Worm (Caenorhabditis elegans) whole organism, young adult: Measurements from ENCODE around the gene H01G02.1.

Experiments used
- B0336.3 ChIP-seq: fragments of 200-800 bp; sonication (Bioruptor generic); IDR thresholded peaks from 2 replicates; pipeline ENCODE4 v1.3.6; 2022; ENCODE audit warnings: missing genetic modification characterization, missing compliant biosample characterization
- F23B12.7 ChIP-seq: sonication (generic microtip); optimal IDR thresholded peaks from 2 replicates; lab custom pipeline; 2017; ENCODE audit warnings: missing genetic modification characterization, mild to moderate bottlenecking, missing compliant biosample characterization, antibody characterized with exemption, moderate library complexity; ENCODE audit not compliant: insufficient read depth
- F33H1.4 ChIP-seq: fragments of 200-800 bp; sonication (Bioruptor generic); IDR thresholded peaks from 2 replicates; pipeline ENCODE4 v1.3.6; 2022; ENCODE audit warnings: missing genetic modification reagents, missing genetic modification characterization, missing compliant biosample characterization
- F39B2.1 ChIP-seq: fragments of 200-800 bp; sonication (Bioruptor generic); IDR thresholded peaks from 2 replicates; pipeline ENCODE4 v1.3.6; 2022; ENCODE audit warnings: missing genetic modification reagents, missing genetic modification characterization, missing compliant biosample characterization
- Y53G8AR.9 ChIP-seq: fragments of 200-800 bp; sonication (Bioruptor generic); conservative IDR thresholded peaks from 2 replicates; pipeline ENCODE4 v1.3.6; 2022; ENCODE audit warnings: missing genetic modification reagents, missing genetic modification characterization, missing compliant biosample characterization
- Y67H2A.10 ChIP-seq: fragments of 200-800 bp; sonication (Bioruptor generic); conservative IDR thresholded peaks from 2 replicates; pipeline ENCODE4 v1.3.6; 2022; ENCODE audit warnings: missing genetic modification reagents, missing genetic modification characterization, missing compliant biosample characterization
- Y95B8A.8 ChIP-seq: fragments of 200-800 bp; sonication (Bioruptor generic); IDR thresholded peaks from 2 replicates; pipeline ENCODE4 v1.3.6; 2022; ENCODE audit warnings: missing genetic modification reagents, missing genetic modification characterization, missing compliant biosample characterization
- ZK185.1 ChIP-seq: sonication (generic microtip); optimal IDR thresholded peaks from 2 replicates; lab custom pipeline; 2016; ENCODE audit warnings: mild to moderate bottlenecking, missing genetic modification characterization, missing compliant biosample characterization; ENCODE audit not compliant: poor library complexity, severe bottlenecking
- akir-1 ChIP-seq: fragments of 200-800 bp; sonication (Bioruptor generic); optimal IDR thresholded peaks from 2 replicates; lab custom pipeline; 2018; ENCODE audit warnings: mild to moderate bottlenecking, missing genetic modification characterization, moderate library complexity, missing compliant biosample characterization
- attf-3 ChIP-seq: fragments of 200-800 bp; sonication (Bioruptor generic); conservative IDR thresholded peaks from 2 replicates; pipeline ENCODE4 v1.3.6; 2022; ENCODE audit warnings: missing genetic modification reagents, missing genetic modification characterization, missing compliant biosample characterization
- dox-1 ChIP-seq: fragments of 200-800 bp; sonication (Bioruptor generic); IDR thresholded peaks from 2 replicates; pipeline ENCODE4 v1.3.6; 2022; ENCODE audit warnings: missing genetic modification reagents, missing genetic modification characterization, missing compliant biosample characterization
- ets-4 ChIP-seq: fragments of 200-800 bp; sonication (Bioruptor generic); optimal IDR thresholded peaks from 2 replicates; lab custom pipeline; 2018; ENCODE audit warnings: mild to moderate bottlenecking, missing genetic modification characterization, missing compliant biosample characterization
- hmg-1.2 ChIP-seq: fragments of 200-800 bp; sonication (Bioruptor generic); IDR thresholded peaks from 2 replicates; pipeline ENCODE4 v1.3.6; 2022; ENCODE audit warnings: missing genetic modification reagents, missing genetic modification characterization, missing compliant biosample characterization
- hrde-1 ChIP-seq: sonication (generic microtip); optimal IDR thresholded peaks from 2 replicates; lab custom pipeline; 2016; ENCODE audit warnings: missing genetic modification characterization, mild to moderate bottlenecking, missing compliant biosample characterization, moderate library complexity, missing genotype, missing genetic modification reagents, borderline replicate concordance
- lin-26 ChIP-seq: fragments of 200-800 bp; sonication (Bioruptor generic); IDR thresholded peaks from 2 replicates; pipeline ENCODE4 v1.3.6; 2022; ENCODE audit warnings: missing genetic modification reagents, missing genetic modification characterization, missing compliant biosample characterization
- lsy-27 ChIP-seq: sonication (generic microtip); optimal IDR thresholded peaks from 2 replicates; lab custom pipeline; 2017; ENCODE audit warnings: missing genetic modification characterization, mild to moderate bottlenecking, missing compliant biosample characterization, antibody characterized with exemption, missing genotype, borderline replicate concordance; ENCODE audit not compliant: insufficient read depth
- madf-3 ChIP-seq: fragments of 200-800 bp; sonication (Bioruptor generic); IDR thresholded peaks from 2 replicates; pipeline ENCODE4 v1.3.6; 2022; ENCODE audit warnings: missing genetic modification reagents, missing genetic modification characterization, missing compliant biosample characterization
- madf-8 ChIP-seq: fragments of 200-800 bp; sonication (Bioruptor generic); conservative IDR thresholded peaks from 2 replicates; pipeline ENCODE4 v1.3.6; 2022; ENCODE audit warnings: missing genetic modification reagents, missing genetic modification characterization, missing compliant biosample characterization
- mes-4 ChIP-seq: sonication (generic microtip); optimal IDR thresholded peaks from 2 replicates; lab custom pipeline; 2016; ENCODE audit warnings: missing genotype, missing genetic modification characterization, missing compliant biosample characterization
- mxl-1 ChIP-seq: sonication (generic microtip); optimal IDR thresholded peaks from 2 replicates; lab custom pipeline; 2016; ENCODE audit warnings: missing genetic modification characterization, missing compliant biosample characterization
- nhr-179 ChIP-seq: sonication (generic microtip); optimal IDR thresholded peaks from 2 replicates; lab custom pipeline; 2016; ENCODE audit warnings: mild to moderate bottlenecking, missing genetic modification characterization, missing compliant biosample characterization
- nhr-27 ChIP-seq: fragments of 200-800 bp; sonication (Bioruptor generic); optimal IDR thresholded peaks from 2 replicates; lab custom pipeline; 2018; ENCODE audit warnings: mild to moderate bottlenecking, missing genetic modification characterization, moderate library complexity, missing compliant biosample characterization
- nhr-80 ChIP-seq: sonication (generic microtip); optimal IDR thresholded peaks from 2 replicates; lab custom pipeline; 2016; ENCODE audit warnings: missing genetic modification characterization, missing compliant biosample characterization
- rec-8 ChIP-seq, 2 experiments: sonication (generic microtip); optimal IDR thresholded peaks; 2 replicates each; lab custom pipeline; 2016; ENCODE audit warnings: mild to moderate bottlenecking in 2 of 2, missing genetic modification characterization in 2 of 2, missing genetic modification reagents in 2 of 2, missing genotype in 2 of 2, missing biosample characterization in 1 of 2, missing compliant biosample characterization in 1 of 2, moderate library complexity in 1 of 2
- repo-1 ChIP-seq: sonication (generic microtip); optimal IDR thresholded peaks from 2 replicates; lab custom pipeline; 2017; ENCODE audit warnings: mild to moderate bottlenecking, missing genetic modification characterization, missing compliant biosample characterization
- rpc-1 ChIP-seq, 2 experiments: fragments of 150-350 bp in 1 of 2; sonication (generic microtip) in 1 of 2; optimal IDR thresholded peaks; 2 replicates each; lab custom pipeline; 2014 to 2018; ENCODE audit warnings: missing biosample characterization in 1 of 2, missing genetic modification characterization in 1 of 2, missing genetic modification reagents in 1 of 2, missing genotype in 1 of 2
- sdz-38 ChIP-seq: sonication (generic microtip); optimal IDR thresholded peaks from 2 replicates; lab custom pipeline; 2016; ENCODE audit warnings: missing genotype, missing genetic modification characterization, missing compliant biosample characterization
- snpc-1.1 ChIP-seq: sonication (generic microtip); optimal IDR thresholded peaks from 2 replicates; lab custom pipeline; 2017; ENCODE audit warnings: missing genetic modification characterization, mild to moderate bottlenecking, missing compliant biosample characterization, antibody characterized with exemption, moderate library complexity, missing genotype, missing genetic modification reagents; ENCODE audit not compliant: insufficient read depth
- tlf-1 ChIP-seq: fragments of 200-800 bp; sonication (Bioruptor generic); optimal IDR thresholded peaks from 2 replicates; lab custom pipeline; 2018; ENCODE audit warnings: mild to moderate bottlenecking, missing genetic modification characterization, missing compliant biosample characterization
- unc-130 ChIP-seq: sonication (generic microtip); optimal IDR thresholded peaks from 2 replicates; lab custom pipeline; 2016; ENCODE audit warnings: missing genetic modification reagents, missing genetic modification characterization, missing compliant biosample characterization
- unc-62 ChIP-seq: fragments of 150-350 bp; optimal IDR thresholded peaks from 2 replicates; lab custom pipeline; 2014; ENCODE audit warnings: missing biosample characterization, missing genetic modification reagents, missing genetic modification characterization
- ztf-18 ChIP-seq: sonication (generic microtip); optimal IDR thresholded peaks from 2 replicates; lab custom pipeline; 2016; ENCODE audit warnings: missing genotype, mild to moderate bottlenecking, missing genetic modification characterization, missing compliant biosample characterization
- ztf-22 ChIP-seq: fragments of 200-800 bp; sonication (Bioruptor generic); optimal IDR thresholded peaks from 2 replicates; lab custom pipeline; 2018; ENCODE audit warnings: mild to moderate bottlenecking, missing genetic modification characterization, moderate library complexity, missing compliant biosample characterization
- ztf-6 ChIP-seq: fragments of 200-800 bp; sonication (Bioruptor generic); IDR thresholded peaks from 2 replicates; pipeline ENCODE4 v1.3.6; 2022; ENCODE audit warnings: missing genetic modification reagents, missing genetic modification characterization, missing compliant biosample characterization

The H01G02.1 gene

ce11 chrIV:11804053-11804452 lies at the start of gene H01G02.1:
H01G02.1 (minus strand) TSS chrIV:11804153.
- TF ChIP-seq unc-62 (no peak), snpc-1.1 (no peak), Y95B8A.8 (GFP tag; lab: Robert Waterston, UW) (no peak), ets-4 (GFP tag; lab: Kevin White, UChicago) (no peak), tlf-1 (no peak), ztf-22 (GFP tag; lab: Kevin White, UChicago) (no peak), nhr-80 (tag; lab: Kevin White, UChicago) (no peak), Y67H2A.10 (GFP tag; lab: Robert Waterston, UW) (no peak), repo-1 (no peak), madf-8 (GFP tag; lab: Robert Waterston, UW) (no peak), nhr-179 (tag; lab: Kevin White, UChicago) (no peak), rpc-1 (optimal IDR thresholded peaks at IDR 0.05; lab: Kevin White, UChicago) (no peak), rpc-1 (tag; optimal IDR thresholded peaks at IDR 0.05; lab: Kevin White, UChicago) (no peak)

ce11 chrIV:11851882-11852281 lies 47.9 kb upstream of the H01G02.1 start, which contains the start of gene F38H4.5:
F38H4.5 (plus strand) TSS chrIV:11852182.
- no peak for TF ChIP-seq sdz-38 (tag; lab: Kevin White, UChicago)
- no peak for TF ChIP-seq ZK185.1 (tag; lab: Kevin White, UChicago)
- TF ChIP-seq Y53G8AR.9 = no peak
- no peak for TF ChIP-seq ztf-18
- TF ChIP-seq dox-1 (GFP tag; lab: Robert Waterston, UW) = no peak
- no peak for TF ChIP-seq unc-130 (GFP tag; lab: Kevin White, UChicago)
- no peak for TF ChIP-seq tlf-1
- TF ChIP-seq F33H1.4 = no peak

ce11 chrIV:11847771-11848312 lies 43.9 kb upstream of the H01G02.1 start, which contains the start of the genes F38H4.6 and F38H4.4:
F38H4.6 (minus strand) TSS chrIV:11847871.
F38H4.4 (plus strand) TSS chrIV:11848262.
- no peak for TF ChIP-seq madf-3 (GFP tag; lab: Robert Waterston, UW)

ce11 chrIV:11842121-11842520 lies 38.2 kb upstream of the H01G02.1 start, which contains the start of gene F38H4.3:
F38H4.3 (plus strand) TSS chrIV:11842421.
- TF ChIP-seq rec-8 (tag; optimal IDR thresholded peaks at IDR 0.05; lab: Kevin White, UChicago) = no peak
- no peak for TF ChIP-seq lsy-27 (tag; lab: Kevin White, UChicago)
- TF ChIP-seq lin-26 (GFP tag; lab: Robert Waterston, UW) = no peak
- no peak for TF ChIP-seq B0336.3 (GFP tag; lab: Robert Waterston, UW)
- TF ChIP-seq hmg-1.2 (GFP tag; lab: Robert Waterston, UW) = no peak
- TF ChIP-seq mes-4 (tag; lab: Kevin White, UChicago) = no peak
- TF ChIP-seq nhr-27 (tag; lab: Kevin White, UChicago) = no peak
- TF ChIP-seq mxl-1 (tag; lab: Kevin White, UChicago) = no peak
- TF ChIP-seq F39B2.1 (GFP tag; lab: Robert Waterston, UW) = no peak
- TF ChIP-seq hrde-1 = no peak
- TF ChIP-seq F23B12.7 (tag; lab: Kevin White, UChicago) = no peak
- TF ChIP-seq ztf-6 = no peak
- no peak for TF ChIP-seq akir-1 (GFP tag; lab: Kevin White, UChicago)
- TF ChIP-seq dox-1 (GFP tag; lab: Robert Waterston, UW) = no peak
- TF ChIP-seq attf-3 = no peak
